Worm (Caenorhabditis elegans) whole organism, L1 larva: ENCODE data around the gene cyp-33C2.

Source experiments
- ama-1 ChIP-seq: fragments of 150-350 bp; optimal IDR thresholded peaks from 2 replicates; lab custom pipeline; 2014
- egl-27 ChIP-seq, 2 experiments: fragments of 150-350 bp in 1 of 2; sonication (generic microtip); optimal IDR thresholded peaks; 3 replicates each; lab custom pipeline; 2017 to 2018; ENCODE audit warnings: missing biosample characterization in 2 of 2, missing genetic modification characterization in 2 of 2, missing genetic modification reagents in 2 of 2
- hpl-2 ChIP-seq: fragments of 150-350 bp; optimal IDR thresholded peaks from 2 replicates; lab custom pipeline; 2014; ENCODE audit warnings: missing biosample characterization, missing genetic modification reagents, missing genetic modification characterization
- lin-39 ChIP-seq: fragments of 150-350 bp; optimal IDR thresholded peaks from 2 replicates; lab custom pipeline; 2014; ENCODE audit warnings: missing biosample characterization, missing genetic modification reagents, missing genetic modification characterization
- lir-3 ChIP-seq: sonication (generic microtip); optimal IDR thresholded peaks from 2 replicates; lab custom pipeline; 2016; ENCODE audit warnings: mild to moderate bottlenecking, missing genetic modification characterization, moderate library complexity, missing compliant biosample characterization; ENCODE audit not compliant: poor library complexity
- mdl-1 ChIP-seq, 2 experiments: fragments of 150-350 bp; optimal IDR thresholded peaks; 2 replicates each; lab custom pipeline; 2014 to 2017; ENCODE audit warnings: missing biosample characterization in 2 of 2, missing genetic modification characterization in 2 of 2, inconsistent platforms in 1 of 2
- nhr-76 ChIP-seq: sonication (generic microtip); optimal IDR thresholded peaks from 2 replicates; lab custom pipeline; 2017; ENCODE audit warnings: missing biosample characterization, missing genetic modification characterization
- pqm-1 ChIP-seq: sonication (generic microtip); optimal IDR thresholded peaks from 3 replicates; lab custom pipeline; 2017; ENCODE audit warnings: missing biosample characterization, missing genetic modification characterization
- skn-1 ChIP-seq: fragments of 150-350 bp; optimal IDR thresholded peaks from 2 replicates; lab custom pipeline; 2014; ENCODE audit warnings: missing biosample characterization, missing genetic modification characterization
- swsn-7 ChIP-seq: sonication (generic microtip); optimal IDR thresholded peaks from 2 replicates; lab custom pipeline; 2016; ENCODE audit warnings: missing genetic modification characterization, missing compliant biosample characterization
- unc-62 ChIP-seq: fragments of 150-350 bp; optimal IDR thresholded peaks from 2 replicates; lab custom pipeline; 2014; ENCODE audit warnings: missing biosample characterization, missing genetic modification reagents, missing genetic modification characterization
- ztf-11 ChIP-seq, 2 experiments: sonication (generic microtip); optimal IDR thresholded peaks; 2 replicates each; lab custom pipeline; 2016 to 2017; ENCODE audit warnings: missing genetic modification characterization in 2 of 2, missing biosample characterization in 1 of 2, missing compliant biosample characterization in 1 of 2

- TF ChIP-seq hpl-2 = no peak
- TF ChIP-seq nhr-76 (tag; lab: Kevin White, UChicago) = no peak
- no peak for TF ChIP-seq unc-62 (GFP tag; lab: Kevin White, UChicago)
- TF ChIP-seq pqm-1 (tag; lab: Kevin White, UChicago) = no peak
- no peak for TF ChIP-seq swsn-7 (tag; lab: Kevin White, UChicago)
- TF ChIP-seq skn-1 (tag; lab: Kevin White, UChicago) = no peak
- TF ChIP-seq lir-3 (tag; lab: Kevin White, UChicago) = no peak
- TF ChIP-seq mdl-1 (tag; optimal IDR thresholded peaks at IDR 0.05; lab: Kevin White, UChicago) = no peak
- TF ChIP-seq ztf-11 (tag; optimal IDR thresholded peaks at IDR 0.05; lab: Kevin White, UChicago) = no peak
- TF ChIP-seq lin-39 (tag; lab: Kevin White, UChicago) = no peak
- no peak for TF ChIP-seq ama-1 (lab: Kevin White, UChicago)
- no peak for TF ChIP-seq egl-27 (tag; optimal IDR thresholded peaks at IDR 0.05; lab: Kevin White, UChicago)
Observed at ce11 chrV:2156830-2157229, 26.5 kb upstream of the cyp-33C2 start, which contains the start of gene srbc-22.
